Fruit fly (Drosophila melanogaster) whole organism, embryonic: ENCODE results near the gene Fbxl4.
A peak's percentile ranks its signal among the peaks of the same experiment; 100 is the strongest.

Experiments
- Asciz ChIP-seq: fragments of 200-800 bp; sonication (Bioruptor generic); optimal IDR thresholded peaks from 2 replicates; lab custom pipeline; 2017; ENCODE audit warnings: missing biosample characterization, mild to moderate bottlenecking, missing genetic modification characterization, missing genetic modification reagents
- Atf-2 ChIP-seq: fragments of 200-800 bp; sonication (Bioruptor generic); optimal IDR thresholded peaks from 2 replicates; lab custom pipeline; 2016; ENCODE audit warnings: missing biosample characterization, missing genetic modification characterization
- C15 ChIP-seq: fragments of 200-800 bp; sonication (Bioruptor generic); IDR thresholded peaks from 3 replicates; pipeline ENCODE4 v1.3.6; 2022; ENCODE audit warnings: missing biosample characterization, missing genetic modification characterization
- CG10147 ChIP-seq: fragments of 200-800 bp; sonication (Bioruptor generic); optimal IDR thresholded peaks from 2 replicates; lab custom pipeline; 2019; ENCODE audit warnings: missing biosample characterization, mild to moderate bottlenecking, missing genetic modification characterization, moderate library complexity
- CG10959 ChIP-seq: fragments of 200-800 bp; sonication (Bioruptor generic); IDR thresholded peaks from 2 replicates; pipeline ENCODE4 v1.3.6; 2022; ENCODE audit warnings: missing biosample characterization, missing genetic modification characterization
- CG11696 ChIP-seq: fragments of 200-800 bp; sonication (Bioruptor generic); IDR thresholded peaks from 2 replicates; pipeline ENCODE4 v1.3.6; 2022; ENCODE audit warnings: missing biosample characterization, missing genetic modification characterization
- CG12155 ChIP-seq: fragments of 200-800 bp; sonication (Bioruptor generic); optimal IDR thresholded peaks from 3 replicates; lab custom pipeline; 2016; ENCODE audit warnings: missing biosample characterization, missing genetic modification characterization
- CG12942 ChIP-seq: fragments of 200-800 bp; sonication (Bioruptor generic); optimal IDR thresholded peaks from 3 replicates; lab custom pipeline; 2016; ENCODE audit warnings: missing biosample characterization, missing genetic modification characterization
- CG14710 ChIP-seq: fragments of 200-800 bp; sonication (Bioruptor generic); optimal IDR thresholded peaks from 3 replicates; lab custom pipeline; 2019; ENCODE audit warnings: missing biosample characterization, mild to moderate bottlenecking, missing genetic modification characterization, moderate library complexity
- CG1529 ChIP-seq: fragments of 200-800 bp; sonication (Bioruptor generic); optimal IDR thresholded peaks from 3 replicates; lab custom pipeline; 2018; ENCODE audit warnings: missing biosample characterization, missing genetic modification characterization
- CG17361 ChIP-seq: fragments of 200-800 bp; sonication (Bioruptor generic); IDR thresholded peaks from 3 replicates; pipeline ENCODE4 v1.3.6; 2022; ENCODE audit warnings: missing biosample characterization, missing genetic modification characterization
- CG17385 ChIP-seq: fragments of 200-800 bp; sonication (Bioruptor generic); optimal IDR thresholded peaks from 3 replicates; lab custom pipeline; 2018; ENCODE audit warnings: missing biosample characterization, mild to moderate bottlenecking, missing genetic modification characterization
- CG18476 ChIP-seq: fragments of 200-800 bp; sonication (Bioruptor generic); optimal IDR thresholded peaks from 2 replicates; lab custom pipeline; 2016; ENCODE audit warnings: missing biosample characterization, mild to moderate bottlenecking, missing genetic modification characterization
- CG31388 ChIP-seq: fragments of 200-800 bp; sonication (Bioruptor generic); optimal IDR thresholded peaks from 2 replicates; lab custom pipeline; 2016; ENCODE audit warnings: missing biosample characterization, missing genetic modification characterization
- CG33557 ChIP-seq: fragments of 200-800 bp; sonication (Bioruptor generic); optimal IDR thresholded peaks from 2 replicates; lab custom pipeline; 2019; ENCODE audit warnings: missing biosample characterization, mild to moderate bottlenecking, missing genetic modification characterization, moderate library complexity
- CG3847 ChIP-seq: fragments of 200-800 bp; sonication (Bioruptor generic); IDR thresholded peaks from 2 replicates; pipeline ENCODE4 v1.3.6; 2022; ENCODE audit warnings: missing biosample characterization, missing genetic modification characterization
- CG4617 ChIP-seq: fragments of 200-800 bp; sonication (Bioruptor generic); optimal IDR thresholded peaks from 3 replicates; lab custom pipeline; 2016; ENCODE audit warnings: missing biosample characterization, missing genetic modification characterization, borderline replicate concordance
- CG6175 ChIP-seq: fragments of 200-800 bp; sonication (Bioruptor generic); IDR thresholded peaks from 3 replicates; pipeline ENCODE4 v1.3.6; 2022; ENCODE audit warnings: missing biosample characterization, missing genetic modification characterization
- CG7786 ChIP-seq: fragments of 200-800 bp; sonication (Bioruptor generic); optimal IDR thresholded peaks from 2 replicates; lab custom pipeline; 2016; ENCODE audit warnings: missing biosample characterization, missing genetic modification characterization
- CG9727 ChIP-seq: fragments of 200-800 bp; sonication (Bioruptor generic); optimal IDR thresholded peaks from 3 replicates; lab custom pipeline; 2017; ENCODE audit warnings: missing biosample characterization, mild to moderate bottlenecking, missing genetic modification characterization
- CkIIα-i1 ChIP-seq: fragments of 200-800 bp; sonication (Bioruptor generic); IDR thresholded peaks from 2 replicates; pipeline ENCODE4 v1.3.6; 2022; ENCODE audit warnings: missing biosample characterization, missing genetic modification characterization
- CrebB ChIP-seq: fragments of 200-800 bp; sonication (Bioruptor generic); optimal IDR thresholded peaks from 3 replicates; lab custom pipeline; 2018; ENCODE audit warnings: missing biosample characterization, mild to moderate bottlenecking, missing genetic modification characterization
- Dbx ChIP-seq: fragments of 200-800 bp; sonication (Bioruptor generic); IDR thresholded peaks from 3 replicates; pipeline ENCODE4 v1.3.6; 2022; ENCODE audit warnings: missing biosample characterization, missing genetic modification characterization
- Dip2 ChIP-seq: fragments of 200-800 bp; sonication (Bioruptor generic); IDR thresholded peaks from 2 replicates; pipeline ENCODE4 v1.3.6; 2022; ENCODE audit warnings: missing biosample characterization, missing genetic modification characterization
- Doc3 ChIP-seq: fragments of 200-800 bp; sonication (Bioruptor generic); IDR thresholded peaks from 3 replicates; pipeline ENCODE4 v1.3.6; 2022; ENCODE audit warnings: missing biosample characterization, missing genetic modification characterization; ENCODE audit not compliant: partially characterized antibody
- Dref ChIP-seq: fragments of 200-800 bp; sonication (Bioruptor generic); IDR thresholded peaks from 2 replicates; pipeline ENCODE4 v1.3.6; 2022; ENCODE audit warnings: missing biosample characterization, missing genetic modification characterization
- Fer3 ChIP-seq: fragments of 200-800 bp; sonication (Bioruptor generic); optimal IDR thresholded peaks from 2 replicates; lab custom pipeline; 2018; ENCODE audit warnings: missing biosample characterization, mild to moderate bottlenecking, missing genetic modification characterization, moderate library complexity
- Gug ChIP-seq: fragments of 200-800 bp; sonication (Bioruptor generic); IDR thresholded peaks from 4 replicates; pipeline ENCODE4 v1.3.6; 2022; ENCODE audit warnings: missing biosample characterization, missing genetic modification characterization
- H15 ChIP-seq: fragments of 200-800 bp; sonication (Bioruptor generic); IDR thresholded peaks from 3 replicates; pipeline ENCODE4 v1.3.6; 2022; ENCODE audit warnings: missing biosample characterization, missing genetic modification characterization
- HLH3B ChIP-seq: fragments of 200-800 bp; sonication (Bioruptor generic); IDR thresholded peaks from 2 replicates; pipeline ENCODE4 v1.3.6; 2022; ENCODE audit warnings: missing biosample characterization, missing genetic modification characterization
- Meics ChIP-seq: fragments of 200-800 bp; sonication (Bioruptor generic); optimal IDR thresholded peaks from 2 replicates; lab custom pipeline; 2017; ENCODE audit warnings: missing biosample characterization, mild to moderate bottlenecking, missing genetic modification characterization
- Myb ChIP-seq: fragments of 200-800 bp; sonication (Bioruptor generic); optimal IDR thresholded peaks from 2 replicates; lab custom pipeline; 2016; ENCODE audit warnings: missing biosample characterization, missing genetic modification characterization
- Nf-YA ChIP-seq: fragments of 200-800 bp; sonication (Bioruptor generic); IDR thresholded peaks from 2 replicates; pipeline ENCODE4 v1.3.6; 2022; ENCODE audit warnings: missing biosample characterization, missing genetic modification characterization
- Sry-δ ChIP-seq: fragments of 200-800 bp; sonication (Bioruptor generic); optimal IDR thresholded peaks from 2 replicates; lab custom pipeline; 2016; ENCODE audit warnings: missing biosample characterization, missing genetic modification characterization
- Tbp ChIP-seq: fragments of >200 bp; optimal IDR thresholded peaks from 2 replicates; lab custom pipeline; 2018; ENCODE audit warnings: missing biosample characterization, missing genetic modification characterization
- ap ChIP-seq: fragments of 200-800 bp; sonication (Bioruptor generic); IDR thresholded peaks from 2 replicates; pipeline ENCODE4 v1.3.6; 2022; ENCODE audit warnings: missing biosample characterization, missing genetic modification characterization
- chn ChIP-seq: fragments of 200-800 bp; sonication (Bioruptor generic); optimal IDR thresholded peaks from 2 replicates; lab custom pipeline; 2016; ENCODE audit warnings: missing biosample characterization, missing genetic modification characterization
- dimm ChIP-seq: fragments of 200-800 bp; sonication (Bioruptor generic); IDR thresholded peaks from 2 replicates; pipeline ENCODE4 v1.3.6; 2022; ENCODE audit warnings: missing biosample characterization, missing genetic modification characterization
- grau ChIP-seq: fragments of 200-800 bp; optimal IDR thresholded peaks from 3 replicates; lab custom pipeline; 2019; ENCODE audit warnings: missing biosample characterization, mild to moderate bottlenecking, missing genetic modification characterization, moderate library complexity
- hb ChIP-seq: fragments of 200-800 bp; sonication (Bioruptor generic); IDR thresholded peaks from 3 replicates; pipeline ENCODE4 v1.3.6; 2022; ENCODE audit warnings: missing biosample characterization, missing genetic modification characterization; ENCODE audit not compliant: partially characterized antibody
- kay ChIP-seq: fragments of 200-800 bp; sonication (Bioruptor generic); optimal IDR thresholded peaks from 2 replicates; lab custom pipeline; 2016; ENCODE audit warnings: missing biosample characterization, missing genetic modification characterization
- lmd ChIP-seq: fragments of 200-800 bp; sonication (Bioruptor generic); IDR thresholded peaks from 2 replicates; pipeline ENCODE4 v1.3.6; 2022; ENCODE audit warnings: missing biosample characterization, missing genetic modification characterization
- luna ChIP-seq: fragments of 200-800 bp; sonication (Bioruptor generic); optimal IDR thresholded peaks from 2 replicates; lab custom pipeline; 2016; ENCODE audit warnings: missing biosample characterization, missing genetic modification characterization
- maf-S ChIP-seq: fragments of 200-800 bp; sonication (Bioruptor generic); optimal IDR thresholded peaks from 2 replicates; lab custom pipeline; 2016; ENCODE audit warnings: missing biosample characterization, missing genetic modification characterization
- nau ChIP-seq: fragments of 200-800 bp; sonication (Bioruptor generic); optimal IDR thresholded peaks from 3 replicates; lab custom pipeline; 2017; ENCODE audit warnings: missing biosample characterization, mild to moderate bottlenecking, missing genetic modification characterization, missing genetic modification reagents
- org-1 ChIP-seq: fragments of 200-800 bp; sonication (Bioruptor generic); optimal IDR thresholded peaks from 2 replicates; lab custom pipeline; 2017; ENCODE audit warnings: missing biosample characterization, missing genetic modification characterization
- p53 ChIP-seq: fragments of 200-800 bp; sonication (Bioruptor generic); optimal IDR thresholded peaks from 2 replicates; lab custom pipeline; 2016; ENCODE audit warnings: missing biosample characterization, missing genetic modification characterization
- pb ChIP-seq: fragments of 200-800 bp; sonication (Bioruptor generic); optimal IDR thresholded peaks from 3 replicates; lab custom pipeline; 2016; ENCODE audit warnings: missing biosample characterization, missing genetic modification characterization
- slbo ChIP-seq: fragments of 200-800 bp; sonication (Bioruptor generic); IDR thresholded peaks from 2 replicates; pipeline ENCODE4 v1.3.6; 2022; ENCODE audit warnings: missing biosample characterization, missing genetic modification characterization
- zfh1 ChIP-seq: fragments of 200-800 bp; sonication (Bioruptor generic); IDR thresholded peaks from 3 replicates; pipeline ENCODE4 v1.3.6; 2022; ENCODE audit warnings: missing biosample characterization, missing genetic modification characterization

The Fbxl4 gene

dm6 chrX:14214505-14215449, 22.9 kb downstream of the Fbxl4 start (continued):
- no peak for TF ChIP-seq CG1529 (GFP tag; lab: Kevin White, UChicago)
- TF ChIP-seq maf-S (GFP tag; lab: Kevin White, UChicago) = no peak
- TF ChIP-seq slbo (GFP tag; lab: Robert Waterston, UW) = peak; percentile 69
- no peak for TF ChIP-seq H15 (GFP tag; lab: Robert Waterston, UW)
- TF ChIP-seq p53 (GFP tag; lab: Kevin White, UChicago) = no peak
- TF ChIP-seq org-1 (GFP tag; lab: Kevin White, UChicago) = peak; percentile 28
- no peak for TF ChIP-seq CkIIα-i1 (GFP tag; lab: Robert Waterston, UW)
- TF ChIP-seq Dbx (GFP tag; lab: Robert Waterston, UW) = no peak
- TF ChIP-seq luna (GFP tag; lab: Kevin White, UChicago) = no peak
- no peak for TF ChIP-seq Myb (GFP tag; lab: Kevin White, UChicago)
- TF ChIP-seq HLH3B (GFP tag; lab: Robert Waterston, UW) = no peak; the same call in 1 of the 2 replicates
- TF ChIP-seq CG9727 = peak; percentile 54
- TF ChIP-seq grau = peak; percentile 75
- TF ChIP-seq CG3847 (GFP tag; lab: Robert Waterston, UW) = peak; percentile 48
- peak; percentile 37; the same call in 1 of the 2 replicates for TF ChIP-seq ap (GFP tag; lab: Robert Waterston, UW)
- no peak for TF ChIP-seq Dref (GFP tag; lab: Robert Waterston, UW)
- no peak for TF ChIP-seq zfh1 (GFP tag; lab: Robert Waterston, UW)
- TF ChIP-seq hb (GFP tag; lab: Robert Waterston, UW) = no peak
- no peak for TF ChIP-seq CG12942 (GFP tag; lab: Kevin White, UChicago)
- no peak for TF ChIP-seq pb (GFP tag; lab: Kevin White, UChicago)
- TF ChIP-seq Gug (GFP tag; lab: Robert Waterston, UW) = 0 out of 4 replicates have a peak, but pooled peaks have one; percentile 4
- no peak for TF ChIP-seq Atf-2 (GFP tag; lab: Kevin White, UChicago)
- peak; percentile 12 for TF ChIP-seq CG12155 (GFP tag; lab: Kevin White, UChicago)
- no peak for TF ChIP-seq chn (GFP tag; lab: Kevin White, UChicago)
- TF ChIP-seq Dip2 (GFP tag; lab: Robert Waterston, UW) = no peak
- no peak for TF ChIP-seq CG31388 (GFP tag; lab: Kevin White, UChicago)
- TF ChIP-seq CG10147 = peak; percentile 75
- TF ChIP-seq CG33557 (GFP tag; lab: Kevin White, UChicago) = no peak
- peak; percentile 47 for TF ChIP-seq CG17385 (GFP tag; lab: Kevin White, UChicago)
- peak; percentile 43; the same call in 1 of the 2 replicates for TF ChIP-seq lmd (GFP tag; lab: Robert Waterston, UW)
- no peak for TF ChIP-seq Doc3 (GFP tag; lab: Robert Waterston, UW)
- no peak for TF ChIP-seq CG7786 (GFP tag; lab: Kevin White, UChicago)
- no peak for TF ChIP-seq CG18476 (GFP tag; lab: Kevin White, UChicago)
- TF ChIP-seq dimm = no peak
- TF ChIP-seq CG17361 (GFP tag; lab: Robert Waterston, UW) = peak; percentile 33; the same call in 2 of the 3 replicates
- TF ChIP-seq kay (GFP tag; lab: Kevin White, UChicago) = no peak
- TF ChIP-seq Meics (GFP tag; lab: Kevin White, UChicago) = peak; percentile 57
- no peak for TF ChIP-seq nau
- peak; percentile 36 for TF ChIP-seq Fer3 (tag; lab: Kevin White, UChicago)
- TF ChIP-seq CG11696 (GFP tag; lab: Robert Waterston, UW) = peak; percentile 72
- no peak for TF ChIP-seq CrebB (tag; lab: Kevin White, UChicago)
- no peak for TF ChIP-seq CG10959 (GFP tag; lab: Robert Waterston, UW)
- TF ChIP-seq CG6175 = no peak
- TF ChIP-seq Sry-δ (GFP tag; lab: Kevin White, UChicago) = no peak
- no peak for TF ChIP-seq Asciz
- TF ChIP-seq CG14710 = no peak
- no peak for TF ChIP-seq C15 (GFP tag; lab: Robert Waterston, UW)
- no peak for TF ChIP-seq Nf-YA (GFP tag; lab: Robert Waterston, UW)
- TF ChIP-seq Tbp (GFP tag; lab: Kevin White, UChicago) = no peak
- no peak for TF ChIP-seq CG4617 (GFP tag; lab: Kevin White, UChicago)
